Fruit fly (Drosophila melanogaster) whole organism, embryonic: ENCODE results near the gene CG6933.

Source experiments
- Abd-B ChIP-seq: fragments of 200-800 bp; sonication (Bioruptor generic); optimal IDR thresholded peaks from 2 replicates; lab custom pipeline; 2018; ENCODE audit warnings: missing biosample characterization, mild to moderate bottlenecking, missing genetic modification characterization, moderate library complexity
- CG10543 ChIP-seq: fragments of 200-800 bp; sonication (Bioruptor generic); optimal IDR thresholded peaks from 3 replicates; lab custom pipeline; 2017; ENCODE audit warnings: missing biosample characterization, mild to moderate bottlenecking, missing genetic modification characterization, moderate library complexity
- CG11093 ChIP-seq: fragments of 200-800 bp; sonication (Bioruptor generic); IDR thresholded peaks from 3 replicates; pipeline ENCODE4 v1.3.6; 2022; ENCODE audit warnings: missing biosample characterization, missing genetic modification characterization
- CG11456 ChIP-seq: fragments of 200-800 bp; sonication (Bioruptor generic); IDR thresholded peaks from 3 replicates; pipeline ENCODE4 v1.3.6; 2022; ENCODE audit warnings: missing biosample characterization, missing genetic modification characterization
- CG11504 ChIP-seq: fragments of 200-800 bp; sonication (Bioruptor generic); optimal IDR thresholded peaks from 3 replicates; lab custom pipeline; 2019; ENCODE audit warnings: missing biosample characterization, mild to moderate bottlenecking, missing genetic modification characterization, moderate library complexity
- CG13123 ChIP-seq: fragments of 200-800 bp; sonication (Bioruptor generic); optimal IDR thresholded peaks from 2 replicates; lab custom pipeline; 2016; ENCODE audit warnings: missing biosample characterization, missing genetic modification characterization
- CG14667 ChIP-seq: fragments of 200-800 bp; sonication (Bioruptor generic); IDR thresholded peaks from 2 replicates; pipeline ENCODE4 v1.3.6; 2022; ENCODE audit warnings: missing biosample characterization, missing genetic modification characterization
- CG17359 ChIP-seq: fragments of 200-800 bp; sonication (Bioruptor generic); optimal IDR thresholded peaks from 3 replicates; lab custom pipeline; 2018; ENCODE audit warnings: missing biosample characterization, mild to moderate bottlenecking, missing genetic modification characterization, moderate library complexity
- CG17802 ChIP-seq: fragments of 200-800 bp; sonication (Bioruptor generic); optimal IDR thresholded peaks from 2 replicates; lab custom pipeline; 2018; ENCODE audit warnings: missing biosample characterization, mild to moderate bottlenecking, missing genetic modification characterization, moderate library complexity
- CG17912 ChIP-seq: fragments of 200-800 bp; sonication (Bioruptor generic); optimal IDR thresholded peaks from 2 replicates; lab custom pipeline; 2018; ENCODE audit warnings: missing biosample characterization, mild to moderate bottlenecking, missing genetic modification characterization
- CG18599 ChIP-seq: fragments of 200-800 bp; sonication (Bioruptor generic); optimal IDR thresholded peaks from 3 replicates; lab custom pipeline; 2017; ENCODE audit warnings: missing biosample characterization, missing genetic modification characterization, mild to moderate bottlenecking, moderate library complexity, missing genetic modification reagents
- CG2116 ChIP-seq: fragments of 200-800 bp; sonication (Bioruptor generic); optimal IDR thresholded peaks from 3 replicates; lab custom pipeline; 2018; ENCODE audit warnings: missing biosample characterization, mild to moderate bottlenecking, missing genetic modification characterization
- CG2120 ChIP-seq: fragments of 200-800 bp; sonication (Bioruptor generic); optimal IDR thresholded peaks from 3 replicates; lab custom pipeline; 2016; ENCODE audit warnings: missing biosample characterization, missing genetic modification characterization
- CG2712 ChIP-seq: fragments of 200-800 bp; optimal IDR thresholded peaks from 3 replicates; lab custom pipeline; 2019; ENCODE audit warnings: missing biosample characterization, mild to moderate bottlenecking, missing genetic modification characterization, moderate library complexity
- CG3065 ChIP-seq: fragments of 200-800 bp; sonication (Bioruptor generic); optimal IDR thresholded peaks from 2 replicates; lab custom pipeline; 2016; ENCODE audit warnings: missing biosample characterization, missing genetic modification characterization
- CG3726 ChIP-seq: fragments of 200-800 bp; sonication (Bioruptor generic); IDR thresholded peaks from 3 replicates; pipeline ENCODE4, ENCODE4 v1.3.6; 2022; ENCODE audit warnings: missing biosample characterization, missing genetic modification characterization
- CG6175 ChIP-seq: fragments of 200-800 bp; sonication (Bioruptor generic); IDR thresholded peaks from 3 replicates; pipeline ENCODE4 v1.3.6; 2022; ENCODE audit warnings: missing biosample characterization, missing genetic modification characterization
- CG6272 ChIP-seq: fragments of 200-800 bp; sonication (Bioruptor generic); IDR thresholded peaks from 2 replicates; pipeline ENCODE4 v1.3.6; 2022; ENCODE audit warnings: missing biosample characterization, missing genetic modification characterization
- CG8388 ChIP-seq: fragments of 200-800 bp; sonication (Bioruptor generic); optimal IDR thresholded peaks from 2 replicates; lab custom pipeline; 2019; ENCODE audit warnings: missing biosample characterization, mild to moderate bottlenecking, missing genetic modification characterization, moderate library complexity
- CG8924 ChIP-seq: fragments of 200-800 bp; optimal IDR thresholded peaks from 3 replicates; lab custom pipeline; 2019; ENCODE audit warnings: missing biosample characterization, mild to moderate bottlenecking, missing genetic modification characterization, moderate library complexity
- Dll ChIP-seq: fragments of 200-800 bp; sonication (Bioruptor generic); IDR thresholded peaks from 4 replicates; pipeline ENCODE4 v1.3.6; 2022; ENCODE audit warnings: missing biosample characterization, missing genetic modification characterization; ENCODE audit not compliant: partially characterized antibody
- Doc2 ChIP-seq: fragments of 200-800 bp; sonication (Bioruptor generic); IDR thresholded peaks from 2 replicates; pipeline ENCODE4 v1.3.6; 2022; ENCODE audit warnings: missing biosample characterization, missing genetic modification characterization
- E2f2 ChIP-seq: fragments of 200-800 bp; sonication (Bioruptor generic); IDR thresholded peaks from 2 replicates; pipeline ENCODE4 v1.3.6; 2022; ENCODE audit warnings: missing biosample characterization, missing genetic modification characterization
- H15 ChIP-seq: fragments of 200-800 bp; sonication (Bioruptor generic); IDR thresholded peaks from 3 replicates; pipeline ENCODE4 v1.3.6; 2022; ENCODE audit warnings: missing biosample characterization, missing genetic modification characterization
- MTF-1 ChIP-seq: fragments of 200-800 bp; sonication (Bioruptor generic); optimal IDR thresholded peaks from 2 replicates; lab custom pipeline; 2018; ENCODE audit warnings: missing biosample characterization, mild to moderate bottlenecking, missing genetic modification characterization, borderline replicate concordance
- Mes4 ChIP-seq: fragments of 200-800 bp; sonication (Bioruptor generic); optimal IDR thresholded peaks from 2 replicates; lab custom pipeline; 2016; ENCODE audit warnings: missing biosample characterization, missing genetic modification characterization
- NC2α ChIP-seq: fragments of 200-800 bp; sonication (Bioruptor generic); optimal IDR thresholded peaks from 2 replicates; lab custom pipeline; 2016; ENCODE audit warnings: missing biosample characterization, missing genetic modification characterization
- Rx ChIP-seq: fragments of 200-800 bp; sonication (Bioruptor generic); IDR thresholded peaks from 2 replicates; pipeline ENCODE4 v1.3.6; 2022; ENCODE audit warnings: missing biosample characterization, missing genetic modification characterization
- Sin3A ChIP-seq: fragments of >200 bp; optimal IDR thresholded peaks from 2 replicates; lab custom pipeline; 2018
- Six4 ChIP-seq: fragments of 200-800 bp; sonication (Bioruptor generic); optimal IDR thresholded peaks from 2 replicates; lab custom pipeline; 2016; ENCODE audit warnings: missing biosample characterization, missing genetic modification characterization
- az2 ChIP-seq: fragments of 200-800 bp; sonication (Bioruptor generic); optimal IDR thresholded peaks from 3 replicates; lab custom pipeline; 2016; ENCODE audit warnings: missing biosample characterization, missing genetic modification characterization
- da ChIP-seq: fragments of 200-800 bp; sonication (Bioruptor generic); optimal IDR thresholded peaks from 2 replicates; lab custom pipeline; 2016; ENCODE audit warnings: missing biosample characterization, missing genetic modification characterization
- dan ChIP-seq: fragments of 200-800 bp; sonication (Bioruptor generic); IDR thresholded peaks from 2 replicates; pipeline ENCODE4 v1.3.6; 2022; ENCODE audit warnings: missing biosample characterization, missing genetic modification characterization
- emc ChIP-seq: fragments of 200-800 bp; sonication (Bioruptor generic); optimal IDR thresholded peaks from 2 replicates; lab custom pipeline; 2016; ENCODE audit warnings: missing biosample characterization, missing genetic modification characterization
- en ChIP-seq: fragments of 200-800 bp; sonication (Bioruptor generic); optimal IDR thresholded peaks from 2 replicates; lab custom pipeline; 2016; ENCODE audit warnings: missing biosample characterization, missing genetic modification characterization
- fd3F ChIP-seq: fragments of 200-800 bp; sonication (Bioruptor generic); optimal IDR thresholded peaks from 2 replicates; lab custom pipeline; 2018; ENCODE audit warnings: missing biosample characterization, mild to moderate bottlenecking, missing genetic modification characterization, moderate library complexity
- grn ChIP-seq: fragments of 200-800 bp; sonication (Bioruptor generic); optimal IDR thresholded peaks from 3 replicates; lab custom pipeline; 2017; ENCODE audit warnings: missing biosample characterization, missing genetic modification characterization
- gsb-n ChIP-seq: fragments of 200-800 bp; sonication (Bioruptor generic); optimal IDR thresholded peaks from 3 replicates; lab custom pipeline; 2018; ENCODE audit warnings: missing biosample characterization, mild to moderate bottlenecking, missing genetic modification characterization
- her ChIP-seq: fragments of 200-800 bp; sonication (Bioruptor generic); optimal IDR thresholded peaks from 2 replicates; lab custom pipeline; 2016; ENCODE audit warnings: missing biosample characterization, missing genetic modification characterization
- lilli ChIP-seq: fragments of 200-800 bp; sonication (Bioruptor generic); optimal IDR thresholded peaks from 3 replicates; lab custom pipeline; 2016; ENCODE audit warnings: missing biosample characterization, missing genetic modification characterization
- lov ChIP-seq, 2 experiments: fragments of 200-800 bp in 1 of 2; fragments of >200 bp in 1 of 2; sonication (Bioruptor generic) in 1 of 2; IDR thresholded peaks in 1 of 2; optimal IDR thresholded peaks in 1 of 2; 2 replicates in 1 of 2; 3 replicates in 1 of 2; pipeline versions ENCODE4 v1.3.6 to Lab custom; 2017 to 2022; ENCODE audit warnings: missing biosample characterization in 1 of 2, missing genetic modification characterization in 1 of 2
- luna ChIP-seq: fragments of 200-800 bp; sonication (Bioruptor generic); optimal IDR thresholded peaks from 2 replicates; lab custom pipeline; 2016; ENCODE audit warnings: missing biosample characterization, missing genetic modification characterization
- mirr ChIP-seq: fragments of 200-800 bp; sonication (Bioruptor generic); optimal IDR thresholded peaks from 3 replicates; lab custom pipeline; 2018; ENCODE audit warnings: missing biosample characterization, mild to moderate bottlenecking, missing genetic modification characterization
- nau ChIP-seq: fragments of 200-800 bp; sonication (Bioruptor generic); optimal IDR thresholded peaks from 3 replicates; lab custom pipeline; 2017; ENCODE audit warnings: missing biosample characterization, mild to moderate bottlenecking, missing genetic modification characterization, missing genetic modification reagents
- nom ChIP-seq: fragments of 200-800 bp; sonication (Bioruptor generic); optimal IDR thresholded peaks from 2 replicates; lab custom pipeline; 2017; ENCODE audit warnings: missing biosample characterization, missing genetic modification characterization, mild to moderate bottlenecking, moderate library complexity, missing genetic modification reagents
- pho ChIP-seq: fragments of 200-800 bp; sonication (Bioruptor generic); optimal IDR thresholded peaks from 2 replicates; lab custom pipeline; 2016; ENCODE audit warnings: missing biosample characterization, missing genetic modification characterization
- phol ChIP-seq: fragments of 200-800 bp; sonication (Bioruptor generic); optimal IDR thresholded peaks from 3 replicates; lab custom pipeline; 2018; ENCODE audit warnings: missing biosample characterization, mild to moderate bottlenecking, missing genetic modification characterization, moderate library complexity
- psq ChIP-seq: fragments of 200-800 bp; sonication (Bioruptor generic); optimal IDR thresholded peaks from 2 replicates; lab custom pipeline; 2017; ENCODE audit warnings: missing biosample characterization, missing genetic modification characterization
- ranshi ChIP-seq: fragments of 200-800 bp; sonication (Bioruptor generic); IDR thresholded peaks from 2 replicates; pipeline ENCODE4 v1.3.6; 2022; ENCODE audit warnings: missing biosample characterization, missing genetic modification characterization
- slbo ChIP-seq: fragments of 200-800 bp; sonication (Bioruptor generic); IDR thresholded peaks from 2 replicates; pipeline ENCODE4 v1.3.6; 2022; ENCODE audit warnings: missing biosample characterization, missing genetic modification characterization
- trh ChIP-seq: fragments of 200-800 bp; sonication (Bioruptor generic); optimal IDR thresholded peaks from 2 replicates; lab custom pipeline; 2016; ENCODE audit warnings: missing biosample characterization, missing genetic modification characterization

Gene CG6933

DNA sequence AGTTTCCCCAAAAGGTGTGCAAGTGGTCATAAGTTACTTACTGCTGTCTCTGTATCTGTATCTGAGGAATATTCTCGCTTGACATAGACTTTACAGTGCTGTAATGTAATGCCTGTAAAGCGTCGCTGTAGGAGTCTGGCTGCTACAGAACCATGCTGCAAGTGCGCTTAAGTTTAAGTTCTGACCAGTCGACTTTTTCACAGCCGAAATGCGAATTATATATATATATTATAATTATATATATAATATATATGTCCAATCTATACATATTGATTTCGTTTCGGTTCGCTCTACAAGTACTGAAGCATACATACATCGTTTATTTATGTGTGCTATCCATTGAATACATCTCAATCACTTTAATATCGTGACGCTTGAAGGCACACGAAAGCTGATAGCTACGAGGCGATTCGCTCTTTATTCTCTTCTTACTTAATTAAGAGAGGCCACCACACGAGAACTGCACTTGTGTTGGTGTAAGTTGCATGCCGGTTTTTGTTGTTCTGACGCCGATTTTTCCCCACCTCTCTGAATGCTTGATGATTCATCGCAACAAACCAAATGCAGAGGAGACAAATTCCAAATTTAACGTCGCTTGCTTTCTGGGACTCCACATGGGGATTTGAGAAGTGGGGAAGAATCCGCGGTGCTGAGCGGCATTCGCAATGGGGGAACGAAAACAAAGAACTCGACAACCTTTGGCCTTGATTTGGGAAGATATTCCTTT lies 33.8 kb downstream of the CG6933 start (continued):
- TF ChIP-seq Doc2 (GFP tag; lab: Robert Waterston, UW) = no peak
- TF ChIP-seq grn = peak; percentile 0
- no peak for TF ChIP-seq Rx (GFP tag; lab: Robert Waterston, UW)
- TF ChIP-seq CG3065 (GFP tag; lab: Kevin White, UChicago) = no peak
- no peak for TF ChIP-seq emc
- TF ChIP-seq nau (GFP tag; lab: Kevin White, UChicago) = no peak
- no peak for TF ChIP-seq NC2α (GFP tag; lab: Kevin White, UChicago)
- no peak for TF ChIP-seq CG17802
- TF ChIP-seq trh (GFP tag; lab: Kevin White, UChicago) = no peak
- TF ChIP-seq Sin3A (lab: Kevin White, UChicago) = no peak
- no peak for TF ChIP-seq CG2116 (GFP tag; lab: Kevin White, UChicago)
- TF ChIP-seq CG18599 (GFP tag; lab: Kevin White, UChicago) = no peak
- TF ChIP-seq CG14667 = no peak
- TF ChIP-seq Dll = no peak
- TF ChIP-seq CG6175 = no peak
- TF ChIP-seq CG11504 (tag; lab: Kevin White, UChicago) = peak; percentile 27
- TF ChIP-seq CG17359 (tag; lab: Kevin White, UChicago) = no peak
- TF ChIP-seq CG8924 (tag; lab: Kevin White, UChicago) = peak; percentile 8
- no peak for TF ChIP-seq CG13123 (GFP tag; lab: Kevin White, UChicago)
- TF ChIP-seq lov (optimal IDR thresholded peaks at IDR 0.05; lab: Kevin White, UChicago) = no peak
- no peak for TF ChIP-seq lov (GFP tag; IDR thresholded peaks at IDR 0.05; lab: Robert Waterston, UW)
- TF ChIP-seq Six4 (GFP tag; lab: Kevin White, UChicago) = no peak
- TF ChIP-seq en (GFP tag; lab: Kevin White, UChicago) = no peak
- TF ChIP-seq her (GFP tag; lab: Kevin White, UChicago) = no peak
- no peak for TF ChIP-seq mirr
- peak; percentile 42 for TF ChIP-seq CG2712
- no peak for TF ChIP-seq CG11093 (GFP tag; lab: Robert Waterston, UW)
- no peak for TF ChIP-seq Mes4 (GFP tag; lab: Kevin White, UChicago)
- no peak for TF ChIP-seq lilli (GFP tag; lab: Kevin White, UChicago)
- TF ChIP-seq CG3726 (GFP tag; lab: Robert Waterston, UW) = no peak
- no peak for TF ChIP-seq CG11456 (GFP tag; lab: Robert Waterston, UW)
- TF ChIP-seq MTF-1 (GFP tag; lab: Kevin White, UChicago) = no peak
- TF ChIP-seq phol (tag; lab: Kevin White, UChicago) = no peak
- TF ChIP-seq CG10543 (GFP tag; lab: Kevin White, UChicago) = no peak
- TF ChIP-seq CG6272 (GFP tag; lab: Robert Waterston, UW) = no peak
- no peak for TF ChIP-seq CG2120 (GFP tag; lab: Kevin White, UChicago)
- peak; percentile 60 for TF ChIP-seq nom
- no peak for TF ChIP-seq H15 (GFP tag; lab: Robert Waterston, UW)
- peak; percentile 18 for TF ChIP-seq CG8388
- no peak for TF ChIP-seq fd3F (GFP tag; lab: Kevin White, UChicago)
- TF ChIP-seq psq = no peak
- no peak for TF ChIP-seq az2 (GFP tag; lab: Kevin White, UChicago)
- peak; percentile 80 for TF ChIP-seq E2f2
- TF ChIP-seq slbo = no peak
- no peak for TF ChIP-seq luna (GFP tag; lab: Kevin White, UChicago)
- TF ChIP-seq da (GFP tag; lab: Kevin White, UChicago) = no peak
- no peak for TF ChIP-seq ranshi
- no peak for TF ChIP-seq pho (GFP tag; lab: Kevin White, UChicago)
- TF ChIP-seq gsb-n = peak; percentile 16
- TF ChIP-seq dan (GFP tag; lab: Robert Waterston, UW) = no peak
- peak; percentile 59 for TF ChIP-seq CG17912 (GFP tag; lab: Kevin White, UChicago)
- peak; percentile 42 for TF ChIP-seq Abd-B (GFP tag; lab: Kevin White, UChicago)
